Fruit fly (Drosophila melanogaster): ENCODE data around the gene CG5024.

Gene CG5024

dm6 chr3R:25811611-25812010 is 715 bp downstream of the CG5024 start, which contains the start of the genes Acam and CG17770:
Gene Acam, plus strand, starts transcription at chr3R:25811911.
Gene CG17770, plus strand, starts transcription at chr3R:25811911.
- TF ChIP-seq CG4496 (GFP tag; IDR thresholded peaks at IDR 0.05): no peak
- TF ChIP-seq CG14655 (GFP tag; optimal IDR thresholded peaks at IDR 0.05): no peak
- no peak for TF ChIP-seq CG8159 (tag; optimal IDR thresholded peaks at IDR 0.05)
- TF ChIP-seq Ets98B (GFP tag; IDR thresholded peaks at IDR 0.05): no peak
- TF ChIP-seq D1 (tag; optimal IDR thresholded peaks at IDR 0.05): no peak
- TF ChIP-seq Pif1A (GFP tag; optimal IDR thresholded peaks at IDR 0.05): no peak
- no peak for TF ChIP-seq EcR (GFP tag; optimal IDR thresholded peaks at IDR 0.05)
- no peak for TF ChIP-seq gl (tag; optimal IDR thresholded peaks at IDR 0.05)
- no peak for TF ChIP-seq CG12605 (GFP tag; IDR thresholded peaks at IDR 0.05)
- TF ChIP-seq CG8301 (tag; optimal IDR thresholded peaks at IDR 0.05): no peak
- no peak for TF ChIP-seq CG9948 (tag; optimal IDR thresholded peaks at IDR 0.05)
- TF ChIP-seq CG34367 (tag; optimal IDR thresholded peaks at IDR 0.05): no peak
- no peak for TF ChIP-seq CG32121 (GFP tag; IDR thresholded peaks at IDR 0.05)
- no peak for TF ChIP-seq CG15710 (tag; optimal IDR thresholded peaks at IDR 0.05)
- no peak for TF ChIP-seq CG17806 (tag; optimal IDR thresholded peaks at IDR 0.05)

dm6 chr3R:25815179-25815578 is 4.3 kb downstream of the CG5024 start, which contains the start of gene CG14354:
Gene CG14354, plus strand, starts transcription at chr3R:25815479.
- TF ChIP-seq CG10348 (GFP tag; IDR thresholded peaks at IDR 0.05) (no peak), CG32121 (GFP tag; IDR thresholded peaks at IDR 0.05) (no peak), D1 (tag; optimal IDR thresholded peaks at IDR 0.05) (no peak), EcR (GFP tag; optimal IDR thresholded peaks at IDR 0.05) (no peak), fd96Ca (GFP tag; IDR thresholded peaks at IDR 0.05) (no peak), CG14655 (GFP tag; optimal IDR thresholded peaks at IDR 0.05) (no peak), CG13204 (GFP tag; optimal IDR thresholded peaks at IDR 0.05) (no peak), CG9948 (tag; optimal IDR thresholded peaks at IDR 0.05) (no peak), CG12605 (GFP tag; IDR thresholded peaks at IDR 0.05) (no peak), Ets98B (GFP tag; IDR thresholded peaks at IDR 0.05) (no peak), rn (GFP tag; IDR thresholded peaks at IDR 0.05) (no peak), CG17806 (tag; optimal IDR thresholded peaks at IDR 0.05) (no peak), CG8159 (tag; optimal IDR thresholded peaks at IDR 0.05) (no peak), Pif1A (GFP tag; optimal IDR thresholded peaks at IDR 0.05) (no peak), CG15710 (tag; optimal IDR thresholded peaks at IDR 0.05) (no peak), gl (tag; optimal IDR thresholded peaks at IDR 0.05) (no peak), Snoo (tag; optimal IDR thresholded peaks at IDR 0.05) (no peak), CG34367 (tag; optimal IDR thresholded peaks at IDR 0.05) (no peak), CG4496 (GFP tag; IDR thresholded peaks at IDR 0.05) (no peak), Pif1B (GFP tag; optimal IDR thresholded peaks at IDR 0.05) (no peak)

- TF ChIP-seq CG8159 (tag; optimal IDR thresholded peaks at IDR 0.05) (no peak), EcR (GFP tag; optimal IDR thresholded peaks at IDR 0.05) (no peak), CG12605 (GFP tag; IDR thresholded peaks at IDR 0.05) (no peak), CG14655 (GFP tag; optimal IDR thresholded peaks at IDR 0.05) (no peak), CG15710 (tag; optimal IDR thresholded peaks at IDR 0.05) (no peak), CG10348 (GFP tag; IDR thresholded peaks at IDR 0.05) (no peak), CG13204 (GFP tag; optimal IDR thresholded peaks at IDR 0.05) (no peak), CG4496 (GFP tag; IDR thresholded peaks at IDR 0.05) (no peak), gl (tag; optimal IDR thresholded peaks at IDR 0.05) (no peak), fd96Ca (GFP tag; IDR thresholded peaks at IDR 0.05) (no peak)
Observed at dm6 chr3R:25829598-25829997, 18.7 kb downstream of the CG5024 start, which contains the start of gene Mst57Dc. Gene Mst57Dc, minus strand, starts transcription at chr3R:25829698.

- TF ChIP-seq CG9948 (tag; optimal IDR thresholded peaks at IDR 0.05) (no peak), Snoo (tag; optimal IDR thresholded peaks at IDR 0.05) (no peak), D1 (tag; optimal IDR thresholded peaks at IDR 0.05) (no peak), rn (GFP tag; IDR thresholded peaks at IDR 0.05) (no peak), EcR (GFP tag; optimal IDR thresholded peaks at IDR 0.05) (no peak), CG32121 (GFP tag; IDR thresholded peaks at IDR 0.05) (no peak), CG34367 (tag; optimal IDR thresholded peaks at IDR 0.05) (no peak), gl (tag; optimal IDR thresholded peaks at IDR 0.05) (no peak), CG13204 (GFP tag; optimal IDR thresholded peaks at IDR 0.05) (no peak), CG8301 (tag; optimal IDR thresholded peaks at IDR 0.05) (no peak)
Observed at dm6 chr3R:25830128-25830527, 19.2 kb downstream of the CG5024 start, which contains the start of gene Sfp96F. Gene Sfp96F, minus strand, starts transcription at chr3R:25830228.

dm6 chr3R:25830814-25831213 is 19.9 kb downstream of the CG5024 start, which contains the start of gene Mst57Db:
Gene Mst57Db, minus strand, starts transcription at chr3R:25830914.
- TF ChIP-seq CG13204 (GFP tag; optimal IDR thresholded peaks at IDR 0.05): no peak
- no peak for TF ChIP-seq D1 (tag; optimal IDR thresholded peaks at IDR 0.05)
- no peak for TF ChIP-seq fd96Ca (GFP tag; IDR thresholded peaks at IDR 0.05)
- no peak for TF ChIP-seq CG10348 (GFP tag; IDR thresholded peaks at IDR 0.05)
- TF ChIP-seq CG8301 (tag; optimal IDR thresholded peaks at IDR 0.05): no peak
- no peak for TF ChIP-seq Ets98B (GFP tag; IDR thresholded peaks at IDR 0.05)
- TF ChIP-seq rn (GFP tag; IDR thresholded peaks at IDR 0.05): no peak
- no peak for TF ChIP-seq Snoo (tag; optimal IDR thresholded peaks at IDR 0.05)

dm6 chr3R:25831799-25832280 is 20.9 kb downstream of the CG5024 start, which contains the start of the genes Mst57Da and alpha4GT2:
Gene Mst57Da, minus strand, starts transcription at chr3R:25831899.
Gene alpha4GT2, plus strand, starts transcription at chr3R:25832230.
- TF ChIP-seq CG14655 (GFP tag; optimal IDR thresholded peaks at IDR 0.05) (no peak), rn (GFP tag; IDR thresholded peaks at IDR 0.05) (no peak), gl (tag; optimal IDR thresholded peaks at IDR 0.05) (no peak), CG15710 (tag; optimal IDR thresholded peaks at IDR 0.05) (no peak), Pif1A (GFP tag; optimal IDR thresholded peaks at IDR 0.05) (no peak), EcR (GFP tag; optimal IDR thresholded peaks at IDR 0.05) (no peak), CG10348 (GFP tag; IDR thresholded peaks at IDR 0.05) (no peak), Pif1B (GFP tag; optimal IDR thresholded peaks at IDR 0.05) (no peak), CG17806 (tag; optimal IDR thresholded peaks at IDR 0.05) (no peak)
